Fruit fly (Drosophila melanogaster) whole organism, embryonic: ENCODE measurements around the gene Wdfy2.

Experiments
- ATbp ChIP-seq: fragments of 200-800 bp; sonication (Bioruptor generic); optimal IDR thresholded peaks from 2 replicates; lab custom pipeline; 2017; ENCODE audit warnings: missing biosample characterization, mild to moderate bottlenecking, missing genetic modification characterization, missing genetic modification reagents
- CG10321 ChIP-seq: fragments of 200-800 bp; sonication (Bioruptor generic); IDR thresholded peaks from 2 replicates; pipeline ENCODE4 v1.3.6; 2022; ENCODE audit warnings: missing biosample characterization, missing genetic modification characterization
- CG11247 ChIP-seq: fragments of 200-800 bp; sonication (Bioruptor generic); IDR thresholded peaks from 2 replicates; pipeline ENCODE4 v1.3.6; 2022; ENCODE audit warnings: missing biosample characterization, missing genetic modification characterization
- CG12219 ChIP-seq: fragments of 200-800 bp; sonication (Bioruptor generic); optimal IDR thresholded peaks from 3 replicates; lab custom pipeline; 2018; ENCODE audit warnings: missing biosample characterization, mild to moderate bottlenecking, missing genetic modification characterization
- CG12299 ChIP-seq: fragments of 200-800 bp; sonication (Bioruptor generic); optimal IDR thresholded peaks from 2 replicates; lab custom pipeline; 2018; ENCODE audit warnings: missing biosample characterization, mild to moderate bottlenecking, missing genetic modification characterization
- CG12659 ChIP-seq: fragments of 200-800 bp; sonication (Bioruptor generic); optimal IDR thresholded peaks from 3 replicates; lab custom pipeline; 2017; ENCODE audit warnings: mild to moderate bottlenecking, missing biosample characterization, missing genetic modification reagents, missing genetic modification characterization
- CG13424 ChIP-seq: fragments of 200-800 bp; sonication (Bioruptor generic); optimal IDR thresholded peaks from 2 replicates; lab custom pipeline; 2019; ENCODE audit warnings: missing biosample characterization, mild to moderate bottlenecking, missing genetic modification characterization, moderate library complexity
- CG15011 ChIP-seq: fragments of 200-800 bp; sonication (Bioruptor generic); optimal IDR thresholded peaks from 3 replicates; lab custom pipeline; 2018; ENCODE audit warnings: missing biosample characterization, mild to moderate bottlenecking, missing genetic modification characterization
- CG1602 ChIP-seq: fragments of 200-800 bp; sonication (Bioruptor generic); optimal IDR thresholded peaks from 3 replicates; lab custom pipeline; 2016; ENCODE audit warnings: missing biosample characterization, missing genetic modification characterization
- CG18011 ChIP-seq: fragments of 200-800 bp; sonication (Bioruptor generic); optimal IDR thresholded peaks from 2 replicates; lab custom pipeline; 2017; ENCODE audit warnings: missing biosample characterization, missing genetic modification characterization, mild to moderate bottlenecking, moderate library complexity, missing genotype
- CG1832 ChIP-seq: fragments of 200-800 bp; sonication (Bioruptor generic); optimal IDR thresholded peaks from 2 replicates; lab custom pipeline; 2017; ENCODE audit warnings: missing biosample characterization, mild to moderate bottlenecking, missing genetic modification characterization, inconsistent platforms
- CG18764 ChIP-seq: fragments of 200-800 bp; sonication (Bioruptor generic); optimal IDR thresholded peaks from 3 replicates; lab custom pipeline; 2016; ENCODE audit warnings: missing biosample characterization, missing genetic modification characterization
- CG3065 ChIP-seq: fragments of 200-800 bp; sonication (Bioruptor generic); optimal IDR thresholded peaks from 2 replicates; lab custom pipeline; 2016; ENCODE audit warnings: missing biosample characterization, missing genetic modification characterization
- CG31224 ChIP-seq: fragments of 200-800 bp; sonication (Bioruptor generic); IDR thresholded peaks from 2 replicates; pipeline ENCODE4 v1.3.6; 2022; ENCODE audit warnings: missing biosample characterization, missing genetic modification characterization
- CG3847 ChIP-seq: fragments of 200-800 bp; sonication (Bioruptor generic); IDR thresholded peaks from 2 replicates; pipeline ENCODE4 v1.3.6; 2022; ENCODE audit warnings: missing biosample characterization, missing genetic modification characterization
- CG4328 ChIP-seq: fragments of 200-800 bp; sonication (Bioruptor generic); optimal IDR thresholded peaks from 3 replicates; lab custom pipeline; 2017; ENCODE audit warnings: missing biosample characterization, missing genetic modification reagents, missing genetic modification characterization
- CG4424 ChIP-seq: fragments of 200-800 bp; sonication (Bioruptor generic); optimal IDR thresholded peaks from 3 replicates; lab custom pipeline; 2016; ENCODE audit warnings: missing biosample characterization, missing genetic modification characterization
- CG7372 ChIP-seq: fragments of 200-800 bp; sonication (Bioruptor generic); IDR thresholded peaks from 2 replicates; pipeline ENCODE4 v1.3.6; 2022; ENCODE audit warnings: missing biosample characterization, missing genetic modification characterization
- CG7556 ChIP-seq: fragments of 200-800 bp; sonication (Bioruptor generic); optimal IDR thresholded peaks from 2 replicates; lab custom pipeline; 2017; ENCODE audit warnings: missing biosample characterization, mild to moderate bottlenecking, missing genetic modification characterization
- CG7745 ChIP-seq: fragments of 200-800 bp; sonication (Bioruptor generic); optimal IDR thresholded peaks from 2 replicates; lab custom pipeline; 2018; ENCODE audit warnings: missing biosample characterization, mild to moderate bottlenecking, missing genetic modification characterization, moderate library complexity
- CG7987 ChIP-seq: fragments of 200-800 bp; sonication (Bioruptor generic); optimal IDR thresholded peaks from 2 replicates; lab custom pipeline; 2018; ENCODE audit warnings: missing biosample characterization, mild to moderate bottlenecking, missing genetic modification characterization, moderate library complexity
- CG9609 ChIP-seq: fragments of 200-800 bp; sonication (Bioruptor generic); optimal IDR thresholded peaks from 3 replicates; lab custom pipeline; 2016; ENCODE audit warnings: missing biosample characterization, missing genetic modification characterization
- CG9727 ChIP-seq: fragments of 200-800 bp; sonication (Bioruptor generic); optimal IDR thresholded peaks from 3 replicates; lab custom pipeline; 2017; ENCODE audit warnings: missing biosample characterization, mild to moderate bottlenecking, missing genetic modification characterization
- CG9817 ChIP-seq: fragments of 200-800 bp; sonication (Bioruptor generic); optimal IDR thresholded peaks from 2 replicates; lab custom pipeline; 2018; ENCODE audit warnings: missing biosample characterization, mild to moderate bottlenecking, missing genetic modification characterization, moderate library complexity
- CoRest ChIP-seq: fragments of 200-800 bp; sonication (Bioruptor generic); optimal IDR thresholded peaks from 3 replicates; lab custom pipeline; 2018; ENCODE audit warnings: missing biosample characterization, mild to moderate bottlenecking, missing genetic modification characterization, moderate library complexity
- D19B ChIP-seq: fragments of 200-800 bp; sonication (Bioruptor generic); optimal IDR thresholded peaks from 2 replicates; lab custom pipeline; 2017; ENCODE audit warnings: missing biosample characterization, mild to moderate bottlenecking, missing genetic modification characterization
- HLH3B ChIP-seq: fragments of 200-800 bp; sonication (Bioruptor generic); IDR thresholded peaks from 2 replicates; pipeline ENCODE4 v1.3.6; 2022; ENCODE audit warnings: missing biosample characterization, missing genetic modification characterization
- Lpt ChIP-seq: fragments of >200 bp; optimal IDR thresholded peaks from 2 replicates; lab custom pipeline; 2018; ENCODE audit warnings: missing biosample characterization, missing genetic modification characterization
- Mrtf ChIP-seq: fragments of 200-800 bp; sonication (Bioruptor generic); IDR thresholded peaks from 3 replicates; pipeline ENCODE4 v1.3.6; 2022; ENCODE audit warnings: missing biosample characterization, missing genetic modification characterization
- NC2α ChIP-seq: fragments of 200-800 bp; sonication (Bioruptor generic); optimal IDR thresholded peaks from 2 replicates; lab custom pipeline; 2016; ENCODE audit warnings: missing biosample characterization, missing genetic modification characterization
- NFAT ChIP-seq: fragments of 200-800 bp; sonication (Bioruptor generic); IDR thresholded peaks from 2 replicates; pipeline ENCODE4 v1.3.6; 2022; ENCODE audit warnings: missing biosample characterization, missing genetic modification characterization
- Xrp1 ChIP-seq: fragments of 200-800 bp; sonication (Bioruptor generic); IDR thresholded peaks from 2 replicates; pipeline ENCODE4 v1.3.6; 2022; ENCODE audit warnings: missing biosample characterization, missing genetic modification characterization
- YL-1 ChIP-seq: fragments of 200-800 bp; sonication (Bioruptor generic); optimal IDR thresholded peaks from 3 replicates; lab custom pipeline; 2017; ENCODE audit warnings: missing biosample characterization, mild to moderate bottlenecking, missing genetic modification characterization
- ab ChIP-seq: fragments of 200-800 bp; sonication (Bioruptor generic); optimal IDR thresholded peaks from 2 replicates; lab custom pipeline; 2016; ENCODE audit warnings: missing biosample characterization, missing genetic modification characterization
- bab2 ChIP-seq: fragments of 200-800 bp; sonication (Bioruptor generic); optimal IDR thresholded peaks from 2 replicates; lab custom pipeline; 2016; ENCODE audit warnings: missing biosample characterization, missing genetic modification characterization
- chn ChIP-seq: fragments of 200-800 bp; sonication (Bioruptor generic); optimal IDR thresholded peaks from 2 replicates; lab custom pipeline; 2016; ENCODE audit warnings: missing biosample characterization, missing genetic modification characterization
- crc ChIP-seq: fragments of 200-800 bp; sonication (Bioruptor generic); optimal IDR thresholded peaks from 2 replicates; lab custom pipeline; 2016; ENCODE audit warnings: missing biosample characterization, missing genetic modification characterization
- en ChIP-seq: fragments of 200-800 bp; sonication (Bioruptor generic); optimal IDR thresholded peaks from 2 replicates; lab custom pipeline; 2016; ENCODE audit warnings: missing biosample characterization, missing genetic modification characterization
- kah ChIP-seq: fragments of 200-800 bp; sonication (Bioruptor generic); optimal IDR thresholded peaks from 2 replicates; lab custom pipeline; 2018; ENCODE audit warnings: missing biosample characterization, mild to moderate bottlenecking, missing genetic modification characterization
- klu ChIP-seq: fragments of 200-800 bp; sonication (Bioruptor generic); IDR thresholded peaks from 2 replicates; pipeline ENCODE4 v1.3.6; 2022; ENCODE audit warnings: missing biosample characterization, missing genetic modification characterization
- kni ChIP-seq: fragments of 200-800 bp; sonication (Bioruptor generic); optimal IDR thresholded peaks from 3 replicates; lab custom pipeline; 2017; ENCODE audit warnings: mild to moderate bottlenecking, missing biosample characterization, missing genetic modification reagents, missing genetic modification characterization
- mirr ChIP-seq: fragments of 200-800 bp; sonication (Bioruptor generic); optimal IDR thresholded peaks from 3 replicates; lab custom pipeline; 2018; ENCODE audit warnings: missing biosample characterization, mild to moderate bottlenecking, missing genetic modification characterization
- pb ChIP-seq: fragments of 200-800 bp; sonication (Bioruptor generic); optimal IDR thresholded peaks from 3 replicates; lab custom pipeline; 2016; ENCODE audit warnings: missing biosample characterization, missing genetic modification characterization
- psq ChIP-seq: fragments of 200-800 bp; sonication (Bioruptor generic); optimal IDR thresholded peaks from 2 replicates; lab custom pipeline; 2017; ENCODE audit warnings: missing biosample characterization, missing genetic modification characterization
- pzg ChIP-seq: fragments of 200-800 bp; sonication (Bioruptor generic); optimal IDR thresholded peaks from 3 replicates; lab custom pipeline; 2018; ENCODE audit warnings: missing biosample characterization, mild to moderate bottlenecking, missing genetic modification characterization, moderate library complexity
- ssp ChIP-seq: fragments of 200-800 bp; sonication (Bioruptor generic); IDR thresholded peaks from 2 replicates; pipeline ENCODE4 v1.3.6; 2022; ENCODE audit warnings: missing biosample characterization, missing genetic modification characterization
- tin ChIP-seq: fragments of 200-800 bp; sonication (Bioruptor generic); optimal IDR thresholded peaks from 3 replicates; lab custom pipeline; 2016; ENCODE audit warnings: missing biosample characterization, missing genetic modification characterization
- toy ChIP-seq: fragments of 200-800 bp; sonication (Bioruptor generic); IDR thresholded peaks from 2 replicates; pipeline ENCODE4 v1.3.6; 2022; ENCODE audit warnings: missing biosample characterization, missing genetic modification characterization
- unc-4 ChIP-seq: fragments of 200-800 bp; sonication (Bioruptor generic); IDR thresholded peaks from 2 replicates; pipeline ENCODE4 v1.3.6; 2022; ENCODE audit warnings: missing biosample characterization, missing genetic modification characterization; ENCODE audit not compliant: partially characterized antibody
- wek ChIP-seq: fragments of 200-800 bp; sonication (Bioruptor generic); optimal IDR thresholded peaks from 3 replicates; lab custom pipeline; 2018; ENCODE audit warnings: missing biosample characterization, mild to moderate bottlenecking, missing genetic modification characterization, moderate library complexity
- zfh2 ChIP-seq: fragments of 200-800 bp; sonication (Bioruptor generic); optimal IDR thresholded peaks from 2 replicates; lab custom pipeline; 2016; ENCODE audit warnings: missing biosample characterization, missing genetic modification characterization

The Wdfy2 gene

dm6 chr2L:10396877-10397587 lies 26.1 kb upstream of the Wdfy2 start (continued):
- TF ChIP-seq CG7745 = no peak
- no peak for TF ChIP-seq crc (GFP tag; lab: Kevin White, UChicago)
- TF ChIP-seq CG18011 (GFP tag; lab: Kevin White, UChicago) = no peak
- TF ChIP-seq CG3847 (GFP tag; lab: Robert Waterston, UW) = no peak
- TF ChIP-seq CG1832 (GFP tag; lab: Kevin White, UChicago) = no peak
- no peak for TF ChIP-seq CG9609 (GFP tag; lab: Kevin White, UChicago)
- TF ChIP-seq CG9817 (tag; lab: Kevin White, UChicago) = no peak
- peak; percentile 61 for TF ChIP-seq CG7987 (GFP tag; lab: Kevin White, UChicago)
- TF ChIP-seq CG15011 = no peak
- TF ChIP-seq pzg (GFP tag; lab: Kevin White, UChicago) = no peak
- no peak for TF ChIP-seq CG12659 (GFP tag; lab: Kevin White, UChicago)
- no peak for TF ChIP-seq CG12219 (GFP tag; lab: Kevin White, UChicago)
- TF ChIP-seq ssp = no peak
- TF ChIP-seq Xrp1 (GFP tag; lab: Robert Waterston, UW) = 0 out of 2 replicates have a peak, but pooled peaks have one; percentile 6
- no peak for TF ChIP-seq CG7556
- TF ChIP-seq pb = no peak
- TF ChIP-seq kni (GFP tag; lab: Kevin White, UChicago) = peak; percentile 37
- TF ChIP-seq tin (GFP tag; lab: Kevin White, UChicago) = no peak
- peak; percentile 23 for TF ChIP-seq CG12299 (tag; lab: Kevin White, UChicago)
- no peak for TF ChIP-seq en (GFP tag; lab: Kevin White, UChicago)
- no peak for TF ChIP-seq CG31224 (GFP tag; lab: Robert Waterston, UW)
- no peak for TF ChIP-seq CG1602 (GFP tag; lab: Kevin White, UChicago)
- TF ChIP-seq Lpt (GFP tag; lab: Kevin White, UChicago) = no peak
- TF ChIP-seq CG4328 = no peak
- TF ChIP-seq NFAT (GFP tag; lab: Robert Waterston, UW) = no peak
- no peak for TF ChIP-seq CG7372
- no peak for TF ChIP-seq CoRest (tag; lab: Kevin White, UChicago)
- no peak for TF ChIP-seq NC2α (GFP tag; lab: Kevin White, UChicago)
- no peak for TF ChIP-seq CG10321
- peak; percentile 42 for TF ChIP-seq wek (GFP tag; lab: Kevin White, UChicago)
- TF ChIP-seq klu (GFP tag; lab: Robert Waterston, UW) = no peak
- no peak for TF ChIP-seq psq (GFP tag; lab: Kevin White, UChicago)
- TF ChIP-seq CG9727 = no peak
- peak; percentile 17 for TF ChIP-seq YL-1 (GFP tag; lab: Kevin White, UChicago)
- 0 out of 2 replicates have a peak, but pooled peaks have one; percentile 6 for TF ChIP-seq unc-4 (GFP tag; lab: Robert Waterston, UW)
- TF ChIP-seq Mrtf (GFP tag; lab: Robert Waterston, UW) = no peak
- TF ChIP-seq kah (GFP tag; lab: Kevin White, UChicago) = no peak
- TF ChIP-seq zfh2 = no peak
- peak; percentile 13 for TF ChIP-seq mirr (GFP tag; lab: Kevin White, UChicago)
- TF ChIP-seq CG18764 (GFP tag; lab: Kevin White, UChicago) = no peak
- TF ChIP-seq HLH3B (GFP tag; lab: Robert Waterston, UW) = no peak
- TF ChIP-seq ATbp (GFP tag; lab: Kevin White, UChicago) = no peak
- TF ChIP-seq chn (GFP tag; lab: Kevin White, UChicago) = no peak
- no peak for TF ChIP-seq CG13424 (tag; lab: Kevin White, UChicago)
- no peak for TF ChIP-seq CG3065 (GFP tag; lab: Kevin White, UChicago)
- TF ChIP-seq ab (GFP tag; lab: Kevin White, UChicago) = no peak
- TF ChIP-seq CG11247 = no peak
- no peak for TF ChIP-seq bab2 (GFP tag; lab: Kevin White, UChicago)
- no peak for TF ChIP-seq CG4424 (GFP tag; lab: Kevin White, UChicago)
- TF ChIP-seq toy = no peak
- TF ChIP-seq D19B (GFP tag; lab: Kevin White, UChicago) = no peak
